Fruit fly (Drosophila melanogaster): ENCODE measurements around the gene CG11586.

DNA sequence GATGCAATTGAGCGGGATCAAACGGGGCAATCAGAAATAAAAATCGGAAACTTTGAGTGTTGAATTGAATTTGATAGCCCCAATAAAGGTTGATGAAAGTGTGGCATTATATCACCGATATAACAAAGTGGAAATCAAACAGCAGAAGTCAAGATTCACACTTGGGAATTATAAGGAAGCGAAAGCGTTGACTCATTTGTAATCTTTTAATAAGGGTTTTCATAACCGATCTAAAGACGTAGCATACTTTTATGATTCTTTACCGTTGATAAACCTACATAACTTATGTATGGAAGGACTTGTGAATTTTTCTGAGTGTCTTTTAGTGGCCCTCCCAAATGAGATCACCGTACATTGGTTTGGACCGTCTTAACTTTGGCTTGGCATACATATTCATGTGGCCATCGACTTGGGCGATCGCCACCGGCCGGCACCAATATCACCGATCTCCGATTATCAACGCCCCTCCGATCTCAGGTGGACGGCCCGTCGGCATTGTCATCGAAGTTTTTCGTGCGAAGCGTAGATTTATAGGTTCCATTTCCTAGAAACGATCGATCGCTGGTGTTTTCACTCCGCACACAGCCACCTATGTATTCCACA is 32.8 kb downstream of the CG11586 start:
- TF ChIP-seq psq (optimal IDR thresholded peaks at IDR 0.05): no peak
- TF ChIP-seq h (optimal IDR thresholded peaks at IDR 0.05): no peak
- no peak for TF ChIP-seq ttk (optimal IDR thresholded peaks at IDR 0.05)
- no peak for TF ChIP-seq Sin3A (optimal IDR thresholded peaks at IDR 0.05)
- TF ChIP-seq insv (optimal IDR thresholded peaks at IDR 0.05): no peak
- TF ChIP-seq Myc (optimal IDR thresholded peaks at IDR 0.05): no peak
